Worm (Caenorhabditis elegans) whole organism, young adult: ENCODE results near the gene sri-7.
A peak's percentile ranks its signal among the peaks of the same experiment; 100 is the strongest.
"Not testable (repeated sequence)": the region's sequence is repeated elsewhere in the genome, so short reads cannot be mapped to it uniquely, and the experiment has no call there.

Source experiments
- B0261.1 ChIP-seq: sonication (generic microtip); optimal IDR thresholded peaks from 2 replicates; lab custom pipeline; 2016; ENCODE audit warnings: mild to moderate bottlenecking, missing genetic modification characterization, moderate library complexity, missing compliant biosample characterization
- B0336.3 ChIP-seq: fragments of 200-800 bp; sonication (Bioruptor generic); IDR thresholded peaks from 2 replicates; pipeline ENCODE4 v1.3.6; 2022; ENCODE audit warnings: missing genetic modification characterization, missing compliant biosample characterization
- F22D6.2 ChIP-seq: sonication (generic microtip); optimal IDR thresholded peaks from 2 replicates; lab custom pipeline; 2016; ENCODE audit warnings: mild to moderate bottlenecking, missing genetic modification characterization, missing compliant biosample characterization
- F55B11.4 ChIP-seq: sonication (generic microtip); optimal IDR thresholded peaks from 2 replicates; lab custom pipeline; 2016; ENCODE audit warnings: missing compliant biosample characterization, missing genetic modification characterization, borderline replicate concordance; ENCODE audit not compliant: insufficient read depth
- T26A5.8 ChIP-seq: sonication (generic microtip); optimal IDR thresholded peaks from 2 replicates; lab custom pipeline; 2016; ENCODE audit warnings: missing genetic modification characterization, missing compliant biosample characterization
- Y53F4B.3 ChIP-seq: fragments of 200-800 bp; sonication (Bioruptor generic); IDR thresholded peaks from 2 replicates; pipeline ENCODE4 v1.3.6; 2022; ENCODE audit warnings: missing genetic modification reagents, missing genetic modification characterization, missing compliant biosample characterization
- ZK185.1 ChIP-seq: sonication (generic microtip); optimal IDR thresholded peaks from 2 replicates; lab custom pipeline; 2016; ENCODE audit warnings: mild to moderate bottlenecking, missing genetic modification characterization, missing compliant biosample characterization; ENCODE audit not compliant: poor library complexity, severe bottlenecking
- aptf-2 ChIP-seq: fragments of 200-800 bp; sonication (Bioruptor generic); conservative IDR thresholded peaks from 2 replicates; pipeline ENCODE4 v1.3.6; 2022; ENCODE audit warnings: missing genetic modification reagents, missing genetic modification characterization, missing compliant biosample characterization
- aptf-3 ChIP-seq: fragments of 200-800 bp; sonication (Bioruptor generic); IDR thresholded peaks from 2 replicates; pipeline ENCODE4 v1.3.6; 2022; ENCODE audit warnings: missing genetic modification characterization, missing compliant biosample characterization
- athp-1 ChIP-seq: sonication (generic microtip); optimal IDR thresholded peaks from 2 replicates; lab custom pipeline; 2017; ENCODE audit warnings: mild to moderate bottlenecking, missing genetic modification characterization, missing compliant biosample characterization
- attf-3 ChIP-seq: fragments of 200-800 bp; sonication (Bioruptor generic); conservative IDR thresholded peaks from 2 replicates; pipeline ENCODE4 v1.3.6; 2022; ENCODE audit warnings: missing genetic modification reagents, missing genetic modification characterization, missing compliant biosample characterization
- bed-1 ChIP-seq: fragments of 200-800 bp; sonication (Bioruptor generic); IDR thresholded peaks from 2 replicates; pipeline ENCODE4 v1.3.6; 2022; ENCODE audit warnings: missing genetic modification reagents, missing genetic modification characterization, missing compliant biosample characterization
- bed-2 ChIP-seq: fragments of 200-800 bp; sonication (Bioruptor generic); IDR thresholded peaks from 2 replicates; pipeline ENCODE4 v1.3.6; 2022; ENCODE audit warnings: missing genetic modification reagents, missing genetic modification characterization, missing compliant biosample characterization
- cebp-2 ChIP-seq: fragments of 200-800 bp; sonication (Bioruptor generic); IDR thresholded peaks from 2 replicates; pipeline ENCODE4 v1.3.6; 2022; ENCODE audit warnings: missing genetic modification characterization, missing compliant biosample characterization
- egl-18 ChIP-seq: fragments of 200-800 bp; sonication (Bioruptor generic); IDR thresholded peaks from 2 replicates; pipeline ENCODE4 v1.3.6; 2022; ENCODE audit warnings: missing genetic modification reagents, missing genetic modification characterization, missing compliant biosample characterization
- egrh-3 ChIP-seq: fragments of 200-800 bp; sonication (Bioruptor generic); IDR thresholded peaks from 2 replicates; pipeline ENCODE4 v1.3.6; 2022; ENCODE audit warnings: missing genetic modification reagents, missing genetic modification characterization, missing compliant biosample characterization
- hsf-1 ChIP-seq: fragments of 200-800 bp; sonication (Bioruptor generic); IDR thresholded peaks from 2 replicates; pipeline ENCODE4 v1.3.6; 2022; ENCODE audit warnings: missing genetic modification reagents, missing genetic modification characterization, missing compliant biosample characterization
- lag-1 ChIP-seq: fragments of 200-800 bp; sonication (Bioruptor generic); IDR thresholded peaks from 2 replicates; pipeline ENCODE4 v1.3.6; 2022; ENCODE audit warnings: missing genetic modification reagents, missing genetic modification characterization, missing compliant biosample characterization
- let-526 ChIP-seq: fragments of 200-800 bp; sonication (Bioruptor generic); IDR thresholded peaks from 2 replicates; pipeline ENCODE4 v1.3.6; 2022; ENCODE audit warnings: missing genetic modification reagents, missing genetic modification characterization, missing compliant biosample characterization
- lin-35 ChIP-seq, 3 experiments: fragments of 150-350 bp in 2 of 3; sonication (generic microtip) in 1 of 3; optimal IDR thresholded peaks; 2 replicates each; lab custom pipeline; 2014 to 2018; ENCODE audit warnings: missing biosample characterization in 3 of 3, missing genetic modification characterization in 3 of 3, missing genetic modification reagents in 3 of 3
- nfya-2 ChIP-seq: fragments of 200-800 bp; sonication (Bioruptor generic); IDR thresholded peaks from 2 replicates; pipeline ENCODE4 v1.3.6; 2022; ENCODE audit warnings: missing genetic modification reagents, missing genetic modification characterization, missing compliant biosample characterization
- nhr-80 ChIP-seq: sonication (generic microtip); optimal IDR thresholded peaks from 2 replicates; lab custom pipeline; 2016; ENCODE audit warnings: missing genetic modification characterization, missing compliant biosample characterization
- rcor-1 ChIP-seq: fragments of 200-800 bp; sonication (Bioruptor generic); IDR thresholded peaks from 2 replicates; pipeline ENCODE4 v1.3.6; 2022; ENCODE audit warnings: missing genetic modification reagents, missing genetic modification characterization, missing compliant biosample characterization
- rpc-1 ChIP-seq, 2 experiments: fragments of 150-350 bp in 1 of 2; sonication (generic microtip) in 1 of 2; optimal IDR thresholded peaks; 2 replicates each; lab custom pipeline; 2014 to 2018; ENCODE audit warnings: missing biosample characterization in 1 of 2, missing genetic modification characterization in 1 of 2, missing genetic modification reagents in 1 of 2, missing genotype in 1 of 2
- sdz-38 ChIP-seq: sonication (generic microtip); optimal IDR thresholded peaks from 2 replicates; lab custom pipeline; 2016; ENCODE audit warnings: missing genotype, missing genetic modification characterization, missing compliant biosample characterization
- snpc-3.4 ChIP-seq: sonication (generic microtip); optimal IDR thresholded peaks from 2 replicates; lab custom pipeline; 2017; ENCODE audit warnings: missing genetic modification characterization, mild to moderate bottlenecking, missing compliant biosample characterization, antibody characterized with exemption, moderate library complexity, missing genotype, missing genetic modification reagents
- snpc-4 ChIP-seq, 5 experiments: fragments of 150-350 bp in 1 of 5; sonication (generic microtip) in 4 of 5; optimal IDR thresholded peaks; 2 replicates each; lab custom pipeline; 2014 to 2018; ENCODE audit warnings: missing genetic modification characterization in 5 of 5, missing biosample characterization in 3 of 5, antibody characterized with exemption in 2 of 5, mild to moderate bottlenecking in 2 of 5, missing compliant biosample characterization in 2 of 5, missing genotype in 2 of 5, moderate library complexity in 2 of 5, missing genetic modification reagents in 1 of 5
- sptf-2 ChIP-seq: fragments of 200-800 bp; sonication (Bioruptor generic); optimal IDR thresholded peaks from 2 replicates; lab custom pipeline; 2018; ENCODE audit warnings: mild to moderate bottlenecking, missing genetic modification characterization, missing compliant biosample characterization
- tbp1 ChIP-seq: fragments of 200-800 bp; sonication (Bioruptor generic); optimal IDR thresholded peaks from 2 replicates; lab custom pipeline; 2018; ENCODE audit warnings: mild to moderate bottlenecking, missing genetic modification characterization, missing compliant biosample characterization
- tbx-9 ChIP-seq: sonication (generic microtip); optimal IDR thresholded peaks from 2 replicates; lab custom pipeline; 2016; ENCODE audit warnings: borderline replicate concordance, missing genetic modification characterization, inconsistent platforms, missing compliant biosample characterization
- tlf-1 ChIP-seq: fragments of 200-800 bp; sonication (Bioruptor generic); optimal IDR thresholded peaks from 2 replicates; lab custom pipeline; 2018; ENCODE audit warnings: mild to moderate bottlenecking, missing genetic modification characterization, missing compliant biosample characterization
- ztf-18 ChIP-seq: sonication (generic microtip); optimal IDR thresholded peaks from 2 replicates; lab custom pipeline; 2016; ENCODE audit warnings: missing genotype, mild to moderate bottlenecking, missing genetic modification characterization, missing compliant biosample characterization
- ztf-25 ChIP-seq: fragments of 200-800 bp; sonication (Bioruptor generic); IDR thresholded peaks from 2 replicates; pipeline ENCODE4 v1.3.6; 2022; ENCODE audit warnings: missing genetic modification reagents, missing genetic modification characterization, missing compliant biosample characterization
- ztf-6 ChIP-seq: fragments of 200-800 bp; sonication (Bioruptor generic); IDR thresholded peaks from 2 replicates; pipeline ENCODE4 v1.3.6; 2022; ENCODE audit warnings: missing genetic modification reagents, missing genetic modification characterization, missing compliant biosample characterization

sri-7 gene

ce11 chrV:15429125-15429524 is 29.0 kb downstream of the sri-7 start:
- TF ChIP-seq cebp-2 (peak; percentile 76; the same call in 1 of the 2 replicates), hsf-1 (peak; percentile 68; the same call in 1 of the 2 replicates), rpc-1 (tag; optimal IDR thresholded peaks at IDR 0.05; lab: Kevin White, UChicago) (peak; percentile 58), let-526 (0 out of 2 replicates have a peak, but pooled peaks have one; percentile 13), aptf-3 (0 out of 2 replicates have a peak, but pooled peaks have one; percentile 56), ztf-25 (GFP tag; lab: Robert Waterston, UW) (peak; percentile 87; the same call in 1 of the 2 replicates), B0261.1 (tag; lab: Kevin White, UChicago) (peak; percentile 64), Y53F4B.3 (GFP tag; lab: Robert Waterston, UW) (peak; percentile 49; the same call in 1 of the 2 replicates), tbp1 (GFP tag; lab: Kevin White, UChicago) (peak; percentile 86)
- TF ChIP-seq rpc-1 (optimal IDR thresholded peaks at IDR 0.05; lab: Kevin White, UChicago): not testable (repeated sequence)

ce11 chrV:15431322-15432052 is 31.4 kb downstream of the sri-7 start:
- TF ChIP-seq egrh-3 (GFP tag; lab: Robert Waterston, UW) (no peak), ztf-18 (tag; lab: Kevin White, UChicago) (no peak), athp-1 (tag; lab: Kevin White, UChicago) (no peak), bed-2 (GFP tag; lab: Robert Waterston, UW) (no peak), B0336.3 (GFP tag; lab: Robert Waterston, UW) (no peak), ZK185.1 (no peak), tlf-1 (GFP tag; lab: Kevin White, UChicago) (no peak), aptf-2 (GFP tag; lab: Robert Waterston, UW) (0 out of 2 replicates have a peak, but pooled peaks have one; percentile 61), nfya-2 (GFP tag; lab: Robert Waterston, UW) (0 out of 2 replicates have a peak, but pooled peaks have one; percentile 35), nhr-80 (no peak), lag-1 (GFP tag; lab: Robert Waterston, UW) (0 out of 2 replicates have a peak, but pooled peaks have one; percentile 66), egl-18 (GFP tag; lab: Robert Waterston, UW) (no peak), tbx-9 (tag; lab: Kevin White, UChicago) (no peak), snpc-4 (GFP tag; optimal IDR thresholded peaks at IDR 0.05; lab: Kevin White, UChicago) (no peak), snpc-4 (tag; optimal IDR thresholded peaks at IDR 0.05; lab: Kevin White, UChicago) (no peak), F55B11.4 (tag; lab: Kevin White, UChicago) (peak; percentile 20), sptf-2 (GFP tag; lab: Kevin White, UChicago) (no peak), attf-3 (0 out of 2 replicates have a peak, but pooled peaks have one; percentile 14), sdz-38 (no peak), bed-1 (GFP tag; lab: Robert Waterston, UW) (0 out of 2 replicates have a peak, but pooled peaks have one; percentile 12), rcor-1 (GFP tag; lab: Robert Waterston, UW) (no peak), T26A5.8 (tag; lab: Kevin White, UChicago) (no peak), ztf-6 (GFP tag; lab: Robert Waterston, UW) (peak; percentile 63; the same call in 1 of the 2 replicates), cebp-2 (no peak), F22D6.2 (tag; lab: Kevin White, UChicago) (no peak), lin-35 (GFP tag; optimal IDR thresholded peaks at IDR 0.05; lab: Kevin White, UChicago) (no peak), snpc-3.4 (tag; lab: Kevin White, UChicago) (no peak)
